Worm (Caenorhabditis elegans): Measurements from ENCODE around the gene srx-31.
"Not testable (repeated sequence)": the region's sequence is repeated elsewhere in the genome, so short reads cannot be mapped to it uniquely, and the experiment has no call there.

The srx-31 gene

ce11 chrV:852184-852583, 29.4 kb upstream of the srx-31 start, which contains the start of gene K09C6.3:
K09C6.3 (plus strand) TSS chrV:852484.
- no peak for TF ChIP-seq eor-1 (tag; optimal IDR thresholded peaks at IDR 0.05)
- no peak for TF ChIP-seq ZK546.5 (tag; optimal IDR thresholded peaks at IDR 0.05)
- no peak for TF ChIP-seq nhr-237 (tag; optimal IDR thresholded peaks at IDR 0.05)
- no peak for TF ChIP-seq nhr-11 (tag; optimal IDR thresholded peaks at IDR 0.05)
- TF ChIP-seq tbx-2 (tag; optimal IDR thresholded peaks at IDR 0.05) = no peak
- no peak for TF ChIP-seq ztf-11 (tag; optimal IDR thresholded peaks at IDR 0.05)
- TF ChIP-seq aly-2 (tag; optimal IDR thresholded peaks at IDR 0.05) = no peak
- no peak for TF ChIP-seq lin-39 (tag; optimal IDR thresholded peaks at IDR 0.05)
- TF ChIP-seq elt-3 (tag; optimal IDR thresholded peaks at IDR 0.05) = no peak
- TF ChIP-seq lsy-12 (tag; optimal IDR thresholded peaks at IDR 0.05) = no peak
- TF ChIP-seq R02D3.7 (tag; optimal IDR thresholded peaks at IDR 0.05) = no peak
- no peak for TF ChIP-seq lin-15B (tag; optimal IDR thresholded peaks at IDR 0.05)
- TF ChIP-seq pha-4 (tag; optimal IDR thresholded peaks at IDR 0.05) = no peak
- TF ChIP-seq nhr-77 (tag; optimal IDR thresholded peaks at IDR 0.05) = no peak
- no peak for TF ChIP-seq nhr-23 (tag; optimal IDR thresholded peaks at IDR 0.05)
- TF ChIP-seq ztf-4 (tag; optimal IDR thresholded peaks at IDR 0.05) = no peak
- TF ChIP-seq unc-39 (tag; optimal IDR thresholded peaks at IDR 0.05) = no peak

- TF ChIP-seq mdl-1 (tag; optimal IDR thresholded peaks at IDR 0.05) (no peak), nhr-28 (tag; optimal IDR thresholded peaks at IDR 0.05) (no peak), nhr-237 (tag; optimal IDR thresholded peaks at IDR 0.05) (no peak), lsy-12 (tag; optimal IDR thresholded peaks at IDR 0.05) (no peak), unc-39 (tag; optimal IDR thresholded peaks at IDR 0.05) (no peak), eor-1 (tag; optimal IDR thresholded peaks at IDR 0.05) (no peak), fkh-10 (GFP tag; optimal IDR thresholded peaks at IDR 0.05) (no peak), nhr-43 (tag; optimal IDR thresholded peaks at IDR 0.05; ENCODE audit: poor library complexity, severe bottlenecking) (no peak), tbx-2 (tag; optimal IDR thresholded peaks at IDR 0.05) (no peak), pqm-1 (tag; optimal IDR thresholded peaks at IDR 0.05) (no peak), lin-39 (tag; optimal IDR thresholded peaks at IDR 0.05) (no peak)
Observed at ce11 chrV:849512-849911, 26.7 kb upstream of the srx-31 start, which contains the start of gene srbc-12. srbc-12 (plus strand) TSS chrV:849812.

DNA sequence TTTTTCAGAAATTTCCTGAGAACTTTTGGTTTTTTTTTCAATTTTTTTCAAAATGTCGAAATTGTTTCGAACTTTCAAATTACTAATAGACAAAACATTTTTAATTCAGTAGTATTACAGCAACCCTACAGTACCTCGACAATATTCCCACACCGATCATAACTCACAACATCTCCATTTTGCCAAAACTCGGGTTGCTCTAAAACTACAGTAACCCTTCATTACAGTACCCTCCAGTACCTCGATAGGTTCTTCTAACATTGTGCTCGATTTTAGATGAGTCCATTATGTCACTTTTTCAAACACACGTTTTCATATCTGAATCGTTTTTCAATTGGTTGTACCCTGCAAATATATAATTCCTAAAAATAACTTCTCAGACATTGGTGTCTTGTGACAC, 26.2 kb upstream of the srx-31 start:
- TF ChIP-seq nhr-77 (tag; optimal IDR thresholded peaks at IDR 0.05) (no peak), nhr-23 (tag; optimal IDR thresholded peaks at IDR 0.05) (no peak), ZK546.5 (tag; optimal IDR thresholded peaks at IDR 0.05) (no peak), sea-2 (GFP tag; optimal IDR thresholded peaks at IDR 0.05) (no peak)

ce11 chrV:847521-847920, 24.7 kb upstream of the srx-31 start, which contains the start of gene srbc-13:
srbc-13 (plus strand) TSS chrV:847821.
- TF ChIP-seq mdl-1 (tag; optimal IDR thresholded peaks at IDR 0.05) = no peak

ce11 chrV:843118-843517, 20.3 kb upstream of the srx-31 start, which contains the start of gene K09C6.8:
K09C6.8 (minus strand) TSS chrV:843218.
- not testable (repeated sequence) for TF ChIP-seq zag-1, ceh-9, nhr-67 (tag; optimal IDR thresholded peaks at IDR 0.05)

DNA sequence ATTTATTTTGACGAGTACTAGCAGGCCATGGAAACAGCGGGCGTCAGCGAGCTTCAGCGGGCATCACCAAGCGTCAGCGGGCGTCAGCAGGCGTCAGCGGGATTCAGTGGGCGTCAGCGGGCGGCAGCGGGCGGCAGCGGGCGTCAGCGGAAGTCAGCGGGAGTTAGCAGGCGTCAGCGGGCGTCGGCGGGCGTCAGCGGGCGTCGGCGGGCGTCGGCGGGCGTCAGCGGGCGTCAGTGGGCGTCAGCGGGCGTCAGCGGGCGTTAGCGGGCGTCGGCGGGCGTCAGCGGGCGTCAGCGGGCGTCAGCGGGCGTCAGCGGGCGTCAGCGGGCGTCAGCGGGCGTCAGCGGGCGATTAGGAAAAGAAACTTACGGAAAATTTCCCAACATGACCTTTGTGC, 19.8 kb upstream of the srx-31 start:
- TF ChIP-seq ceh-28 (tag; optimal IDR thresholded peaks at IDR 0.05) = no peak
- TF ChIP-seq mml-1 (tag; optimal IDR thresholded peaks at IDR 0.05) = no peak
- no peak for TF ChIP-seq jun-1 (tag; optimal IDR thresholded peaks at IDR 0.05)
- no peak for TF ChIP-seq sea-2 (GFP tag; optimal IDR thresholded peaks at IDR 0.05)
- no peak for TF ChIP-seq nhr-43 (tag; optimal IDR thresholded peaks at IDR 0.05; ENCODE audit: poor library complexity, severe bottlenecking)
- TF ChIP-seq lin-15B (tag; optimal IDR thresholded peaks at IDR 0.05) = no peak
- TF ChIP-seq unc-39 (tag; optimal IDR thresholded peaks at IDR 0.05) = no peak
- no peak for TF ChIP-seq nhr-25 (tag; optimal IDR thresholded peaks at IDR 0.05)
- no peak for TF ChIP-seq unc-62 (GFP tag; optimal IDR thresholded peaks at IDR 0.05)
- no peak for TF ChIP-seq nfya-1 (tag; optimal IDR thresholded peaks at IDR 0.05; ENCODE audit: insufficient read depth)
- TF ChIP-seq aly-2 (tag; optimal IDR thresholded peaks at IDR 0.05) = no peak
- TF ChIP-seq skn-1 (tag; optimal IDR thresholded peaks at IDR 0.05) = no peak
- no peak for TF ChIP-seq ztf-11 (tag; optimal IDR thresholded peaks at IDR 0.05)

Measured in whole organism, L3 larva.